Worm (Caenorhabditis elegans) whole organism, L3 larva: ENCODE measurements around the gene cyp-13B1.

Experiments used
- ZK546.5 ChIP-seq: sonication (generic microtip); optimal IDR thresholded peaks from 2 replicates; lab custom pipeline; 2017; ENCODE audit warnings: missing biosample characterization, missing genetic modification characterization
- ama-1 ChIP-seq: fragments of 150-350 bp; optimal IDR thresholded peaks from 2 replicates; lab custom pipeline; 2018
- elt-2 ChIP-seq: sonication (generic microtip); optimal IDR thresholded peaks from 2 replicates; lab custom pipeline; 2016; ENCODE audit warnings: missing genetic modification reagents, mild to moderate bottlenecking, missing genetic modification characterization, missing compliant biosample characterization
- fos-1 ChIP-seq: fragments of 150-350 bp; optimal IDR thresholded peaks from 2 replicates; lab custom pipeline; 2014; ENCODE audit warnings: missing biosample characterization, missing genetic modification characterization
- hmg-11 ChIP-seq: sonication (generic microtip); optimal IDR thresholded peaks from 2 replicates; lab custom pipeline; 2016; ENCODE audit warnings: missing genetic modification characterization, missing compliant biosample characterization
- lsy-12 ChIP-seq: sonication (generic microtip); optimal IDR thresholded peaks from 2 replicates; lab custom pipeline; 2016; ENCODE audit warnings: mild to moderate bottlenecking, missing genetic modification characterization, missing compliant biosample characterization
- nhr-237 ChIP-seq: fragments of 150-350 bp; optimal IDR thresholded peaks from 2 replicates; lab custom pipeline; 2014; ENCODE audit warnings: missing biosample characterization, missing genetic modification characterization
- nhr-28 ChIP-seq: fragments of 150-350 bp; optimal IDR thresholded peaks from 2 replicates; lab custom pipeline; 2014; ENCODE audit warnings: missing biosample characterization, missing genetic modification characterization
- pha-4 ChIP-seq: fragments of 150-350 bp; optimal IDR thresholded peaks from 2 replicates; lab custom pipeline; 2014; ENCODE audit warnings: missing biosample characterization, missing genetic modification reagents, missing genetic modification characterization
- snpc-4 ChIP-seq: fragments of 150-350 bp; optimal IDR thresholded peaks from 2 replicates; lab custom pipeline; 2014; ENCODE audit warnings: missing biosample characterization, missing genetic modification characterization
- unc-39 ChIP-seq: sonication (generic microtip); optimal IDR thresholded peaks from 4 replicates; lab custom pipeline; 2017; ENCODE audit warnings: missing biosample characterization, missing genetic modification characterization
- unc-62 ChIP-seq: fragments of 150-350 bp; sonication (generic microtip); optimal IDR thresholded peaks from 4 replicates; lab custom pipeline; 2014; ENCODE audit warnings: missing biosample characterization, missing genetic modification reagents, missing genetic modification characterization
- zag-1 ChIP-seq: fragments of 150-350 bp; optimal IDR thresholded peaks from 2 replicates; lab custom pipeline; 2014; ENCODE audit warnings: missing biosample characterization, missing genetic modification characterization
- ztf-11 ChIP-seq: fragments of 150-350 bp; optimal IDR thresholded peaks from 2 replicates; lab custom pipeline; 2014; ENCODE audit warnings: missing biosample characterization, missing genetic modification characterization

- TF ChIP-seq fos-1 (tag; lab: Kevin White, UChicago) (no peak), nhr-237 (tag; lab: Kevin White, UChicago) (no peak), unc-62 (no peak), elt-2 (tag; lab: Kevin White, UChicago) (no peak), hmg-11 (tag; lab: Kevin White, UChicago) (no peak), ztf-11 (tag; lab: Kevin White, UChicago) (no peak), ZK546.5 (tag; lab: Kevin White, UChicago) (no peak), ama-1 (lab: Kevin White, UChicago) (no peak), zag-1 (tag; lab: Kevin White, UChicago) (no peak), nhr-28 (tag; lab: Kevin White, UChicago) (no peak), lsy-12 (no peak), pha-4 (tag; lab: Kevin White, UChicago) (no peak), unc-39 (no peak), snpc-4 (tag; lab: Kevin White, UChicago) (no peak)
Observed at ce11 chrX:13444267-13444666, 34.8 kb upstream of the cyp-13B1 start.
